Fruit fly (Drosophila melanogaster): ENCODE measurements around the gene CG32248.

- TF ChIP-seq psq (optimal IDR thresholded peaks at IDR 0.05), result no peak
- no peak for TF ChIP-seq Sin3A (optimal IDR thresholded peaks at IDR 0.05)
- no peak for TF ChIP-seq Myc (optimal IDR thresholded peaks at IDR 0.05)
- no peak for TF ChIP-seq h (optimal IDR thresholded peaks at IDR 0.05)
Measured at dm6 chr3L:4431111-4431730, 40.3 kb upstream of the CG32248 start.
